Fruit fly (Drosophila melanogaster) whole organism, prepupa: ENCODE measurements around the gene CG15643.

Experiments used
- Blimp-1 ChIP-seq: fragments of 200-800 bp; sonication (Bioruptor generic); optimal IDR thresholded peaks from 3 replicates; lab custom pipeline; 2017; ENCODE audit warnings: missing biosample characterization, missing genetic modification characterization, mild to moderate bottlenecking, moderate library complexity, missing genetic modification reagents
- CG10631 ChIP-seq: fragments of 200-800 bp; sonication (Bioruptor generic); optimal IDR thresholded peaks from 2 replicates; lab custom pipeline; 2016; ENCODE audit warnings: missing biosample characterization, missing genetic modification characterization
- CG10669 ChIP-seq: fragments of 200-800 bp; sonication (Bioruptor generic); optimal IDR thresholded peaks from 3 replicates; lab custom pipeline; 2018; ENCODE audit warnings: missing biosample characterization, mild to moderate bottlenecking, missing genetic modification characterization, moderate library complexity
- CG11762 ChIP-seq: fragments of 200-800 bp; sonication (Bioruptor generic); optimal IDR thresholded peaks from 3 replicates; lab custom pipeline; 2016; ENCODE audit warnings: missing biosample characterization, missing genetic modification characterization; ENCODE audit not compliant: insufficient read depth
- CG11902 ChIP-seq: fragments of 200-800 bp; sonication (Bioruptor generic); optimal IDR thresholded peaks from 3 replicates; lab custom pipeline; 2016; ENCODE audit warnings: missing biosample characterization, missing genetic modification characterization
- CG1621 ChIP-seq: fragments of 200-800 bp; sonication (Bioruptor generic); optimal IDR thresholded peaks from 3 replicates; lab custom pipeline; 2018; ENCODE audit warnings: missing biosample characterization, mild to moderate bottlenecking, missing genetic modification characterization
- CG16779 ChIP-seq: fragments of 200-800 bp; sonication (Bioruptor generic); optimal IDR thresholded peaks from 3 replicates; lab custom pipeline; 2017; ENCODE audit warnings: missing biosample characterization, mild to moderate bottlenecking, missing genetic modification characterization
- CG3032 ChIP-seq: fragments of 200-800 bp; optimal IDR thresholded peaks from 2 replicates; lab custom pipeline; 2019; ENCODE audit warnings: missing biosample characterization, mild to moderate bottlenecking, missing genetic modification characterization, moderate library complexity
- CG31627 ChIP-seq: fragments of 200-800 bp; sonication (Bioruptor generic); optimal IDR thresholded peaks from 3 replicates; lab custom pipeline; 2016; ENCODE audit warnings: missing biosample characterization, missing genetic modification characterization
- CG32006 ChIP-seq: fragments of 200-800 bp; sonication (Bioruptor generic); optimal IDR thresholded peaks from 3 replicates; lab custom pipeline; 2017; ENCODE audit warnings: missing biosample characterization, mild to moderate bottlenecking, missing genetic modification characterization
- CG34406 ChIP-seq: fragments of 200-800 bp; sonication (Bioruptor generic); optimal IDR thresholded peaks from 3 replicates; lab custom pipeline; 2016; ENCODE audit warnings: missing biosample characterization, missing genetic modification characterization
- CG3919 ChIP-seq: fragments of 200-800 bp; sonication (Bioruptor generic); optimal IDR thresholded peaks from 3 replicates; lab custom pipeline; 2016; ENCODE audit warnings: missing biosample characterization, missing genetic modification characterization
- CG6163 ChIP-seq: fragments of 200-800 bp; sonication (Bioruptor generic); IDR thresholded peaks from 3 replicates; pipeline ENCODE4 v1.3.6; 2022; ENCODE audit warnings: missing biosample characterization, missing genetic modification characterization
- CG6792 ChIP-seq: fragments of 200-800 bp; sonication (Bioruptor generic); optimal IDR thresholded peaks from 3 replicates; lab custom pipeline; 2016; ENCODE audit warnings: missing biosample characterization, missing genetic modification characterization
- CG6808 ChIP-seq: fragments of 200-800 bp; sonication (Bioruptor generic); optimal IDR thresholded peaks from 3 replicates; lab custom pipeline; 2017; ENCODE audit warnings: missing biosample characterization, missing genetic modification characterization, mild to moderate bottlenecking, moderate library complexity, missing genetic modification reagents
- CG6854 ChIP-seq: fragments of 200-800 bp; sonication (Bioruptor generic); optimal IDR thresholded peaks from 2 replicates; lab custom pipeline; 2017; ENCODE audit warnings: missing biosample characterization, mild to moderate bottlenecking, missing genetic modification characterization
- CG7368 ChIP-seq: fragments of 200-800 bp; sonication (Bioruptor generic); optimal IDR thresholded peaks from 3 replicates; lab custom pipeline; 2016; ENCODE audit warnings: missing biosample characterization, missing genetic modification characterization
- CG8319 ChIP-seq: fragments of 200-800 bp; sonication (Bioruptor generic); optimal IDR thresholded peaks from 3 replicates; lab custom pipeline; 2016; ENCODE audit warnings: missing biosample characterization, missing genetic modification characterization
- CG8632 ChIP-seq: fragments of 200-800 bp; sonication (Bioruptor generic); optimal IDR thresholded peaks from 3 replicates; lab custom pipeline; 2016; ENCODE audit warnings: missing biosample characterization, missing genetic modification characterization
- Eip75B ChIP-seq: fragments of 200-800 bp; sonication (Bioruptor generic); optimal IDR thresholded peaks from 3 replicates; lab custom pipeline; 2016; ENCODE audit warnings: missing biosample characterization, missing genetic modification characterization
- Eip78C ChIP-seq: fragments of 200-800 bp; sonication (Bioruptor generic); peaks from one replicate; lab custom pipeline; 2016; ENCODE audit warnings: missing biosample characterization, missing genetic modification characterization
- Eip93F ChIP-seq: fragments of 200-800 bp; sonication (Bioruptor generic); optimal IDR thresholded peaks from 2 replicates; lab custom pipeline; 2016; ENCODE audit warnings: missing biosample characterization, mild to moderate bottlenecking, missing genetic modification characterization
- Ets21C ChIP-seq: fragments of 200-800 bp; sonication (Bioruptor generic); optimal IDR thresholded peaks from 3 replicates; lab custom pipeline; 2016; ENCODE audit warnings: missing biosample characterization, missing genetic modification characterization
- Ets96B ChIP-seq: fragments of 200-800 bp; optimal IDR thresholded peaks from 2 replicates; lab custom pipeline; 2019; ENCODE audit warnings: missing biosample characterization, mild to moderate bottlenecking, missing genetic modification characterization, moderate library complexity
- Hr38 ChIP-seq: sonication (Bioruptor generic); optimal IDR thresholded peaks from 2 replicates; lab custom pipeline; 2016; ENCODE audit warnings: missing biosample characterization, missing genetic modification characterization
- Hr39 ChIP-seq: fragments of 200-800 bp; sonication (Bioruptor generic); optimal IDR thresholded peaks from 2 replicates; lab custom pipeline; 2016; ENCODE audit warnings: missing biosample characterization, missing genetic modification characterization
- Lpt ChIP-seq: fragments of 200-800 bp; sonication (Bioruptor generic); optimal IDR thresholded peaks from 3 replicates; lab custom pipeline; 2016; ENCODE audit warnings: missing biosample characterization, missing genetic modification characterization
- Met ChIP-seq: fragments of 200-800 bp; sonication (Bioruptor generic); optimal IDR thresholded peaks from 3 replicates; lab custom pipeline; 2016; ENCODE audit warnings: missing biosample characterization, missing genetic modification characterization
- OdsH ChIP-seq: fragments of 200-800 bp; sonication (Bioruptor generic); optimal IDR thresholded peaks from 3 replicates; lab custom pipeline; 2016; ENCODE audit warnings: missing biosample characterization, missing genetic modification characterization
- Smox ChIP-seq: fragments of 200-800 bp; sonication (Bioruptor generic); optimal IDR thresholded peaks from 3 replicates; lab custom pipeline; 2016; ENCODE audit warnings: missing biosample characterization, missing genetic modification characterization
- Sox102F ChIP-seq: fragments of 200-800 bp; sonication (Bioruptor generic); optimal IDR thresholded peaks from 2 replicates; lab custom pipeline; 2016; ENCODE audit warnings: missing biosample characterization, mild to moderate bottlenecking, missing genetic modification characterization
- Sox14 ChIP-seq: fragments of 200-800 bp; sonication (Bioruptor generic); optimal IDR thresholded peaks from 3 replicates; lab custom pipeline; 2016; ENCODE audit warnings: missing biosample characterization, missing genetic modification characterization
- Sox15 ChIP-seq: fragments of 200-800 bp; sonication (Bioruptor generic); optimal IDR thresholded peaks from 3 replicates; lab custom pipeline; 2016; ENCODE audit warnings: missing biosample characterization, missing genetic modification characterization
- achi ChIP-seq: fragments of 200-800 bp; sonication (Bioruptor generic); optimal IDR thresholded peaks from 3 replicates; lab custom pipeline; 2016; ENCODE audit warnings: missing biosample characterization, missing genetic modification characterization
- acj6 ChIP-seq: fragments of 200-800 bp; sonication (Bioruptor generic); optimal IDR thresholded peaks from 3 replicates; lab custom pipeline; 2016; ENCODE audit warnings: missing biosample characterization, missing genetic modification characterization
- cyc ChIP-seq: fragments of 200-800 bp; sonication (Bioruptor generic); optimal IDR thresholded peaks from 3 replicates; lab custom pipeline; 2016; ENCODE audit warnings: missing biosample characterization, missing genetic modification characterization
- dac ChIP-seq: fragments of 200-800 bp; sonication (Bioruptor generic); optimal IDR thresholded peaks from 2 replicates; lab custom pipeline; 2017; ENCODE audit warnings: missing biosample characterization, mild to moderate bottlenecking, missing genetic modification characterization
- dsx ChIP-seq: fragments of 200-800 bp; optimal IDR thresholded peaks from 3 replicates; lab custom pipeline; 2019; ENCODE audit warnings: missing biosample characterization, mild to moderate bottlenecking, missing genetic modification characterization, moderate library complexity; ENCODE audit not compliant: poor library complexity, severe bottlenecking
- eg ChIP-seq: fragments of 200-800 bp; sonication (Bioruptor generic); IDR thresholded peaks from 3 replicates; pipeline ENCODE4 v1.3.6; 2022; ENCODE audit warnings: missing biosample characterization, missing genetic modification characterization
- esn ChIP-seq: fragments of 200-800 bp; sonication (Bioruptor generic); optimal IDR thresholded peaks from 2 replicates; lab custom pipeline; 2016; ENCODE audit warnings: missing biosample characterization, mild to moderate bottlenecking, missing genetic modification characterization, moderate library complexity
- fd59A ChIP-seq: fragments of 200-800 bp; sonication (Bioruptor generic); optimal IDR thresholded peaks from 2 replicates; lab custom pipeline; 2017; ENCODE audit warnings: missing biosample characterization, mild to moderate bottlenecking, missing genetic modification characterization, missing genetic modification reagents
- fd85E ChIP-seq: fragments of 200-800 bp; sonication (Bioruptor generic); optimal IDR thresholded peaks from 3 replicates; lab custom pipeline; 2016; ENCODE audit warnings: missing biosample characterization, missing genetic modification characterization
- fkh ChIP-seq: fragments of 200-800 bp; sonication (Bioruptor generic); optimal IDR thresholded peaks from 3 replicates; lab custom pipeline; 2017; ENCODE audit warnings: missing biosample characterization, mild to moderate bottlenecking, missing genetic modification characterization, moderate library complexity
- lz ChIP-seq: fragments of 200-800 bp; sonication (Bioruptor generic); optimal IDR thresholded peaks from 3 replicates; lab custom pipeline; 2016; ENCODE audit warnings: missing biosample characterization, missing genetic modification characterization
- net ChIP-seq: fragments of 200-800 bp; sonication (Bioruptor generic); optimal IDR thresholded peaks from 3 replicates; lab custom pipeline; 2016; ENCODE audit warnings: missing biosample characterization, missing genetic modification characterization
- pdm3 ChIP-seq: fragments of 200-800 bp; sonication (Bioruptor generic); optimal IDR thresholded peaks from 3 replicates; lab custom pipeline; 2016; ENCODE audit warnings: missing biosample characterization, missing genetic modification characterization
- spab ChIP-seq: fragments of 200-800 bp; sonication (Bioruptor generic); optimal IDR thresholded peaks from 2 replicates; lab custom pipeline; 2017; ENCODE audit warnings: missing biosample characterization, mild to moderate bottlenecking, missing genetic modification characterization, missing genetic modification reagents
- svp ChIP-seq: fragments of 200-800 bp; sonication (Bioruptor generic); peaks from one replicate; lab custom pipeline; 2016; ENCODE audit warnings: missing biosample characterization, missing genetic modification characterization
- topi ChIP-seq: fragments of 200-800 bp; sonication (Bioruptor generic); optimal IDR thresholded peaks from 3 replicates; lab custom pipeline; 2016; ENCODE audit warnings: missing biosample characterization, missing genetic modification characterization

CG15643 gene

DNA sequence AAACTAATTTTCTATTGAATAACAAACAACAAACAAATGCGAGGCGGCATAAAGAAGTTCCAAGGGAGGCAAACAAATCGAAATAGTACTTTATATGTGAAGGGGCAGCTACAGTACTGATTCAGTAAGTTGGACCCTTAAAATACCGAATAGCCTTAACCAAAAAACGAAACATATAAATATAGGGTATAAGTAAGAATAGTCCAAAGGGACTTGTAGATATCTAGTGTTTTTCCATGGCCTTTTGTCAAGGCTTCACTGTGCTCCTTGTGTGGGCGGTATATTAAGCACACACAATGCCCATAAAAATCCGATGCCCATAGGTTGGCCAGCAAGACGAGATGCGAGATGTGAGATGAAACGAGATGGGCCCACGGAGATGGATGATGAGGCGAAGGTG lies 39.9 kb downstream of the CG15643 start (continued):
- TF ChIP-seq CG16779 (tag; lab: Kevin White, UChicago) (no peak), Eip75B (GFP tag; lab: Kevin White, UChicago) (no peak), CG3919 (GFP tag; lab: Kevin White, UChicago) (no peak), Sox102F (GFP tag; lab: Kevin White, UChicago) (no peak), eg (GFP tag; lab: Robert Waterston, UW) (no peak), dac (GFP tag; lab: Kevin White, UChicago) (no peak), Lpt (GFP tag; lab: Kevin White, UChicago) (no peak), Met (GFP tag; lab: Kevin White, UChicago) (peak; percentile 20), achi (GFP tag; lab: Kevin White, UChicago) (no peak), CG6792 (GFP tag; lab: Kevin White, UChicago) (no peak), lz (GFP tag; lab: Kevin White, UChicago) (no peak), CG11762 (GFP tag; lab: Kevin White, UChicago) (no peak), CG6808 (GFP tag; lab: Kevin White, UChicago) (no peak), CG8632 (GFP tag; lab: Kevin White, UChicago) (no peak), Ets21C (GFP tag; lab: Kevin White, UChicago) (peak; percentile 12)

- TF ChIP-seq Smox (peak; percentile 57), Eip78C (GFP tag; lab: Kevin White, UChicago) (peak; percentile 70), esn (GFP tag; lab: Kevin White, UChicago) (peak; percentile 58), CG1621 (no peak), CG7368 (GFP tag; lab: Kevin White, UChicago) (peak; percentile 23), dsx (peak; percentile 14), CG31627 (GFP tag; lab: Kevin White, UChicago) (peak; percentile 40), CG6163 (0 out of 3 replicates have a peak, but pooled peaks have one; percentile 17), Ets21C (GFP tag; lab: Kevin White, UChicago) (peak; percentile 19), CG10631 (GFP tag; lab: Kevin White, UChicago) (peak; percentile 34), cyc (GFP tag; lab: Kevin White, UChicago) (peak; percentile 43), CG6854 (no peak), Sox15 (GFP tag; lab: Kevin White, UChicago) (peak; percentile 48), Met (GFP tag; lab: Kevin White, UChicago) (peak; percentile 59), topi (GFP tag; lab: Kevin White, UChicago) (peak; percentile 49), CG11902 (GFP tag; lab: Kevin White, UChicago) (peak; percentile 13), fd85E (GFP tag; lab: Kevin White, UChicago) (no peak), OdsH (peak; percentile 48), CG3919 (GFP tag; lab: Kevin White, UChicago) (peak; percentile 46), fkh (no peak), CG8319 (GFP tag; lab: Kevin White, UChicago) (peak; percentile 19), CG10669 (peak; percentile 42), svp (GFP tag; lab: Kevin White, UChicago) (peak; percentile 79), acj6 (peak; percentile 31), Hr39 (GFP tag; lab: Kevin White, UChicago) (peak; percentile 28), Eip75B (GFP tag; lab: Kevin White, UChicago) (peak; percentile 40), pdm3 (peak; percentile 52), Sox14 (GFP tag; lab: Kevin White, UChicago) (peak; percentile 27), Ets96B (tag; lab: Kevin White, UChicago) (peak; percentile 49), CG6792 (GFP tag; lab: Kevin White, UChicago) (peak; percentile 49), CG8632 (GFP tag; lab: Kevin White, UChicago) (peak; percentile 48), net (GFP tag; lab: Kevin White, UChicago) (no peak), Hr38 (GFP tag; lab: Kevin White, UChicago) (no peak), lz (GFP tag; lab: Kevin White, UChicago) (peak; percentile 50), achi (GFP tag; lab: Kevin White, UChicago) (peak; percentile 39), spab (peak; percentile 14), CG34406 (GFP tag; lab: Kevin White, UChicago) (peak; percentile 52), fd59A (GFP tag; lab: Kevin White, UChicago) (no peak), Blimp-1 (GFP tag; lab: Kevin White, UChicago) (no peak), CG32006 (GFP tag; lab: Kevin White, UChicago) (peak; percentile 20), Eip93F (GFP tag; lab: Kevin White, UChicago) (no peak), CG3032 (tag; lab: Kevin White, UChicago) (peak; percentile 45)
Observed at dm6 chrX:15530369-15530768, 41.6 kb downstream of the CG15643 start.
